Worm (Caenorhabditis elegans): ENCODE measurements around the gene F37C4.8.

Gene F37C4.8

ce11 chrIV:3894770-3895169 lies 13.8 kb upstream of the F37C4.8 start, which contains the start of gene dct-8:
Gene dct-8, plus strand, starts transcription at chrIV:3895070.
- no peak for TF ChIP-seq nhr-20 (tag; optimal IDR thresholded peaks at IDR 0.05)
- peak; percentile 40 for TF ChIP-seq blmp-1 (tag; optimal IDR thresholded peaks at IDR 0.05)

ce11 chrIV:3894004-3894480 lies 13.0 kb upstream of the F37C4.8 start, which contains the start of gene F56D6.8:
Gene F56D6.8, minus strand, starts transcription at chrIV:3894430.
- TF ChIP-seq egl-27 (tag; optimal IDR thresholded peaks at IDR 0.05) (no peak), lin-39 (tag; optimal IDR thresholded peaks at IDR 0.05) (no peak), unc-62 (GFP tag; optimal IDR thresholded peaks at IDR 0.05) (no peak), dsc-1 (tag; optimal IDR thresholded peaks at IDR 0.05) (peak; percentile 75), efl-1 (optimal IDR thresholded peaks at IDR 0.05) (no peak), efl-1 (GFP tag; optimal IDR thresholded peaks at IDR 0.05 in 1 of 2) (peak in 1 of 2 experiments; percentile 67), fkh-4 (tag; optimal IDR thresholded peaks at IDR 0.05; ENCODE audit: borderline replicate concordance) (peak; percentile 45), mdl-1 (tag; optimal IDR thresholded peaks at IDR 0.05) (no peak)

- no peak for TF ChIP-seq nhr-237 (tag; optimal IDR thresholded peaks at IDR 0.05)
- no peak for TF ChIP-seq lin-35 (GFP tag; optimal IDR thresholded peaks at IDR 0.05)
- no peak for TF ChIP-seq C04F5.9 (tag; optimal IDR thresholded peaks at IDR 0.05)
- no peak for TF ChIP-seq ceh-82 (tag; optimal IDR thresholded peaks at IDR 0.05)
- no peak for TF ChIP-seq egl-27 (tag; optimal IDR thresholded peaks at IDR 0.05)
- TF ChIP-seq nhr-20 (tag; optimal IDR thresholded peaks at IDR 0.05) = no peak
- TF ChIP-seq tlp-1 (tag; optimal IDR thresholded peaks at IDR 0.05) = no peak
- TF ChIP-seq aly-2 (tag; optimal IDR thresholded peaks at IDR 0.05) = no peak
- TF ChIP-seq sup-37 (GFP tag; optimal IDR thresholded peaks at IDR 0.05) = no peak
- TF ChIP-seq C34B4.2 (tag; optimal IDR thresholded peaks at IDR 0.05) = no peak
- no peak for TF ChIP-seq hpl-2 (GFP tag; optimal IDR thresholded peaks at IDR 0.05)
- TF ChIP-seq ceh-90 (tag; optimal IDR thresholded peaks at IDR 0.05) = no peak
- no peak for TF ChIP-seq sptf-1 (tag; optimal IDR thresholded peaks at IDR 0.05)
- no peak for TF ChIP-seq pax-3 (tag; optimal IDR thresholded peaks at IDR 0.05)
- no peak for TF ChIP-seq dsc-1 (tag; optimal IDR thresholded peaks at IDR 0.05)
- TF ChIP-seq nhr-28 (tag; optimal IDR thresholded peaks at IDR 0.05) = no peak
- no peak for TF ChIP-seq lsy-2 (tag; optimal IDR thresholded peaks at IDR 0.05)
- TF ChIP-seq efl-3 (GFP tag; optimal IDR thresholded peaks at IDR 0.05) = no peak
These were observed 11.0 kb upstream of the F37C4.8 start, which contains the start of gene F56D6.9 for ce11 chrIV:3892027-3892426. Gene F56D6.9, plus strand, starts transcription at chrIV:3892327.

ce11 chrIV:3888963-3889362 lies 7.9 kb upstream of the F37C4.8 start, which contains the start of gene oac-21:
Gene oac-21, plus strand, starts transcription at chrIV:3889263.
- no peak for TF ChIP-seq nhr-76 (tag; optimal IDR thresholded peaks at IDR 0.05)
- TF ChIP-seq nhr-20 (tag; optimal IDR thresholded peaks at IDR 0.05) = no peak
- no peak for TF ChIP-seq unc-86 (tag; optimal IDR thresholded peaks at IDR 0.05)
- TF ChIP-seq ceh-63 (GFP tag; optimal IDR thresholded peaks at IDR 0.05) = no peak
- no peak for TF ChIP-seq ceh-82 (tag; optimal IDR thresholded peaks at IDR 0.05)
- no peak for TF ChIP-seq ztf-11 (tag; optimal IDR thresholded peaks at IDR 0.05)
- no peak for TF ChIP-seq ceh-90 (tag; optimal IDR thresholded peaks at IDR 0.05)
- no peak for TF ChIP-seq nhr-12 (tag; optimal IDR thresholded peaks at IDR 0.05)
- TF ChIP-seq vab-15 (tag; optimal IDR thresholded peaks at IDR 0.05) = no peak
- TF ChIP-seq lsy-2 (tag; optimal IDR thresholded peaks at IDR 0.05) = no peak
- no peak for TF ChIP-seq aha-1 (tag; optimal IDR thresholded peaks at IDR 0.05)
- TF ChIP-seq nhr-237 (tag; optimal IDR thresholded peaks at IDR 0.05) = no peak
- no peak for TF ChIP-seq ceh-88 (GFP tag; IDR thresholded peaks at IDR 0.05)
- no peak for TF ChIP-seq sup-37 (GFP tag; optimal IDR thresholded peaks at IDR 0.05)

- TF ChIP-seq rnt-1 (tag; optimal IDR thresholded peaks at IDR 0.05) = no peak
- TF ChIP-seq hpl-2 (GFP tag; optimal IDR thresholded peaks at IDR 0.05) = no peak
- no peak for TF ChIP-seq lsy-2 (tag; optimal IDR thresholded peaks at IDR 0.05)
These were observed 4.3 kb upstream of the F37C4.8 start, which contains the start of gene oac-22 for ce11 chrIV:3885369-3885768. Gene oac-22, plus strand, starts transcription at chrIV:3885669.

Data from whole organism, L1 larva.